Worm (Caenorhabditis elegans) whole organism, young adult: ENCODE results near the gene srw-68.

Experiments
- B0336.3 ChIP-seq: fragments of 200-800 bp; sonication (Bioruptor generic); IDR thresholded peaks from 2 replicates; pipeline ENCODE4 v1.3.6; 2022; ENCODE audit warnings: missing genetic modification characterization, missing compliant biosample characterization
- C06A6.2 ChIP-seq: fragments of 200-800 bp; sonication (Bioruptor generic); conservative IDR thresholded peaks from 2 replicates; pipeline ENCODE4 v1.3.6; 2022; ENCODE audit warnings: missing genetic modification characterization, missing compliant biosample characterization
- F37B4.10 ChIP-seq: fragments of 200-800 bp; sonication (Bioruptor generic); IDR thresholded peaks from 2 replicates; pipeline ENCODE4 v1.3.6; 2022; ENCODE audit warnings: missing genetic modification characterization, missing compliant biosample characterization
- K11D2.4 ChIP-seq: fragments of 200-800 bp; sonication (Bioruptor generic); IDR thresholded peaks from 2 replicates; pipeline ENCODE4 v1.3.6; 2022; ENCODE audit warnings: missing genetic modification reagents, missing genetic modification characterization, missing compliant biosample characterization
- T07F8.4 ChIP-seq: sonication (generic microtip); optimal IDR thresholded peaks from 2 replicates; lab custom pipeline; 2016; ENCODE audit warnings: mild to moderate bottlenecking, missing genetic modification characterization, moderate library complexity, missing compliant biosample characterization
- Y53F4B.3 ChIP-seq: fragments of 200-800 bp; sonication (Bioruptor generic); IDR thresholded peaks from 2 replicates; pipeline ENCODE4 v1.3.6; 2022; ENCODE audit warnings: missing genetic modification reagents, missing genetic modification characterization, missing compliant biosample characterization
- ZK185.1 ChIP-seq: sonication (generic microtip); optimal IDR thresholded peaks from 2 replicates; lab custom pipeline; 2016; ENCODE audit warnings: mild to moderate bottlenecking, missing genetic modification characterization, missing compliant biosample characterization; ENCODE audit not compliant: poor library complexity, severe bottlenecking
- athp-1 ChIP-seq: sonication (generic microtip); optimal IDR thresholded peaks from 2 replicates; lab custom pipeline; 2017; ENCODE audit warnings: mild to moderate bottlenecking, missing genetic modification characterization, missing compliant biosample characterization
- attf-6 ChIP-seq: fragments of 200-800 bp; sonication (Bioruptor generic); IDR thresholded peaks from 2 replicates; pipeline ENCODE4 v1.3.6; 2022; ENCODE audit warnings: missing genetic modification reagents, missing genetic modification characterization, missing compliant biosample characterization
- bed-2 ChIP-seq: fragments of 200-800 bp; sonication (Bioruptor generic); IDR thresholded peaks from 2 replicates; pipeline ENCODE4 v1.3.6; 2022; ENCODE audit warnings: missing genetic modification reagents, missing genetic modification characterization, missing compliant biosample characterization
- ccch-3 ChIP-seq: fragments of 200-800 bp; sonication (Bioruptor generic); optimal IDR thresholded peaks from 2 replicates; lab custom pipeline; 2018; ENCODE audit warnings: mild to moderate bottlenecking, missing genetic modification characterization, missing compliant biosample characterization
- cebp-1 ChIP-seq, 2 experiments: fragments of 200-800 bp in 1 of 2; sonication (Bioruptor generic) in 1 of 2; sonication (generic microtip) in 1 of 2; IDR thresholded peaks in 1 of 2; optimal IDR thresholded peaks in 1 of 2; 2 replicates each; pipeline versions ENCODE4 v1.3.6 to Lab custom; 2017 to 2022; ENCODE audit warnings: missing compliant biosample characterization in 2 of 2, missing genetic modification characterization in 2 of 2, mild to moderate bottlenecking in 1 of 2, missing genetic modification reagents in 1 of 2, moderate library complexity in 1 of 2
- ceh-100 ChIP-seq: fragments of 200-800 bp; sonication (Bioruptor generic); IDR thresholded peaks from 2 replicates; pipeline ENCODE4 v1.3.6; 2022; ENCODE audit warnings: missing genetic modification reagents, missing genetic modification characterization, missing compliant biosample characterization
- die-1 ChIP-seq: sonication (generic microtip); optimal IDR thresholded peaks from 2 replicates; lab custom pipeline; 2016; ENCODE audit warnings: missing genotype, mild to moderate bottlenecking, missing genetic modification characterization, missing compliant biosample characterization
- dpl-1 ChIP-seq: fragments of 150-350 bp; optimal IDR thresholded peaks from 2 replicates; lab custom pipeline; 2014; ENCODE audit warnings: missing biosample characterization, missing genetic modification reagents, missing genetic modification characterization
- efl-1 ChIP-seq: fragments of 150-350 bp; optimal IDR thresholded peaks from 2 replicates; lab custom pipeline; 2014; ENCODE audit warnings: missing biosample characterization, missing genetic modification reagents, missing genetic modification characterization
- egrh-3 ChIP-seq: fragments of 200-800 bp; sonication (Bioruptor generic); IDR thresholded peaks from 2 replicates; pipeline ENCODE4 v1.3.6; 2022; ENCODE audit warnings: missing genetic modification reagents, missing genetic modification characterization, missing compliant biosample characterization
- hlh-12 ChIP-seq: sonication (generic microtip); optimal IDR thresholded peaks from 2 replicates; lab custom pipeline; 2016; ENCODE audit warnings: missing genetic modification characterization, missing compliant biosample characterization
- hmg-20 ChIP-seq: fragments of 200-800 bp; sonication (Bioruptor generic); IDR thresholded peaks from 2 replicates; pipeline ENCODE4 v1.3.6; 2022; ENCODE audit warnings: missing genetic modification reagents, missing genetic modification characterization, missing compliant biosample characterization
- let-526 ChIP-seq: fragments of 200-800 bp; sonication (Bioruptor generic); IDR thresholded peaks from 2 replicates; pipeline ENCODE4 v1.3.6; 2022; ENCODE audit warnings: missing genetic modification reagents, missing genetic modification characterization, missing compliant biosample characterization
- lin-35 ChIP-seq, 3 experiments: fragments of 150-350 bp in 2 of 3; sonication (generic microtip) in 1 of 3; optimal IDR thresholded peaks; 2 replicates each; lab custom pipeline; 2014 to 2018; ENCODE audit warnings: missing biosample characterization in 3 of 3, missing genetic modification characterization in 3 of 3, missing genetic modification reagents in 3 of 3
- lin-40 ChIP-seq: sonication (generic microtip); optimal IDR thresholded peaks from 2 replicates; lab custom pipeline; 2016; ENCODE audit warnings: missing genetic modification characterization, mild to moderate bottlenecking, missing compliant biosample characterization, missing genotype, missing genetic modification reagents
- lir-1 ChIP-seq: fragments of 200-800 bp; sonication (Bioruptor generic); conservative IDR thresholded peaks from 2 replicates; pipeline ENCODE4 v1.3.6; 2022; ENCODE audit warnings: missing genetic modification reagents, missing genetic modification characterization, missing compliant biosample characterization
- mes-4 ChIP-seq: sonication (generic microtip); optimal IDR thresholded peaks from 2 replicates; lab custom pipeline; 2016; ENCODE audit warnings: missing genotype, missing genetic modification characterization, missing compliant biosample characterization
- nhr-80 ChIP-seq: sonication (generic microtip); optimal IDR thresholded peaks from 2 replicates; lab custom pipeline; 2016; ENCODE audit warnings: missing genetic modification characterization, missing compliant biosample characterization
- nhr-90 ChIP-seq: sonication (generic microtip); optimal IDR thresholded peaks from 2 replicates; lab custom pipeline; 2016; ENCODE audit warnings: missing genotype, mild to moderate bottlenecking, missing genetic modification characterization, missing compliant biosample characterization
- pha-4 ChIP-seq: fragments of 150-350 bp; sonication (generic microtip); optimal IDR thresholded peaks from 2 replicates; lab custom pipeline; 2014; ENCODE audit warnings: missing biosample characterization, missing genetic modification reagents, missing genetic modification characterization
- snpc-1.1 ChIP-seq: sonication (generic microtip); optimal IDR thresholded peaks from 2 replicates; lab custom pipeline; 2017; ENCODE audit warnings: missing genetic modification characterization, mild to moderate bottlenecking, missing compliant biosample characterization, antibody characterized with exemption, moderate library complexity, missing genotype, missing genetic modification reagents; ENCODE audit not compliant: insufficient read depth
- snpc-3.4 ChIP-seq: sonication (generic microtip); optimal IDR thresholded peaks from 2 replicates; lab custom pipeline; 2017; ENCODE audit warnings: missing genetic modification characterization, mild to moderate bottlenecking, missing compliant biosample characterization, antibody characterized with exemption, moderate library complexity, missing genotype, missing genetic modification reagents
- xnd-1 ChIP-seq: sonication (generic microtip); optimal IDR thresholded peaks from 2 replicates; lab custom pipeline; 2016; ENCODE audit warnings: missing genotype, missing genetic modification reagents, missing genetic modification characterization, missing compliant biosample characterization
- zim-3 ChIP-seq: sonication (generic microtip); optimal IDR thresholded peaks from 2 replicates; lab custom pipeline; 2017; ENCODE audit warnings: mild to moderate bottlenecking, missing genetic modification characterization, moderate library complexity, missing compliant biosample characterization
- ztf-18 ChIP-seq: sonication (generic microtip); optimal IDR thresholded peaks from 2 replicates; lab custom pipeline; 2016; ENCODE audit warnings: missing genotype, mild to moderate bottlenecking, missing genetic modification characterization, missing compliant biosample characterization

srw-68 gene

ce11 chrV:7465509-7465908, 39.0 kb upstream of the srw-68 start, which contains the start of gene F25E5.1 (continued):
- TF ChIP-seq lir-1 (GFP tag; lab: Robert Waterston, UW) (no peak), nhr-80 (tag; lab: Kevin White, UChicago) (peak; percentile 60), hmg-20 (GFP tag; lab: Robert Waterston, UW) (0 out of 2 replicates have a peak, but pooled peaks have one; percentile 24), ZK185.1 (tag; lab: Kevin White, UChicago) (peak; percentile 50), egrh-3 (GFP tag; lab: Robert Waterston, UW) (0 out of 2 replicates have a peak, but pooled peaks have one; percentile 34), athp-1 (peak; percentile 61), efl-1 (GFP tag; lab: Kevin White, UChicago) (peak; percentile 67), ztf-18 (peak; percentile 49), pha-4 (tag; lab: Kevin White, UChicago) (no peak), die-1 (tag; lab: Kevin White, UChicago) (no peak)

DNA sequence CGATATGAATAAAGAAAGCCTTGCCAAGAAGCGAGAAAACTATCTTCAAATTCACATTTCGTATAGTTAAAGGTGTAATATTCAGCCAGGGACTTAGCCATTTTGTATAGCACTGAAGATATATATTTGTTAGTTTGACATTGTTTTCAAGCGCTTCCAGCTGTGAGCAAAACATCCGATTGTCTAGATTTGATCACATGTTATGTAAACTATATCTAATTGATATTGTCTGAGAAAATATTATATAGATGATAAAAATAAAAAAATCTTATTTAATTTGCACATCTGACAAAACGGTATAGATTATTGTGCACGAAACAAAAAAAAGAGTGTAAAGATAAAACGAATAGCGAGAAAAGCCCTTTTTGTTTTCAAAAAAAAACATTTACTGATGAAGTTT, 38.2 kb upstream of the srw-68 start, which contains the start of gene srh-89:
TSS of gene srh-89 (minus strand) at position 101 of the 400 bp plus-strand sequence.
- no peak for TF ChIP-seq attf-6 (GFP tag; lab: Robert Waterston, UW)
- TF ChIP-seq snpc-3.4, result no peak
- TF ChIP-seq cebp-1 (GFP tag; IDR thresholded peaks at IDR 0.05; lab: Robert Waterston, UW), result no peak
- TF ChIP-seq cebp-1 (tag; optimal IDR thresholded peaks at IDR 0.05; lab: Kevin White, UChicago), result no peak
- TF ChIP-seq zim-3, result no peak
- TF ChIP-seq hlh-12 (tag; lab: Kevin White, UChicago), result no peak
- TF ChIP-seq C06A6.2 (GFP tag; lab: Robert Waterston, UW), result no peak
- TF ChIP-seq, all 124 proteins: peak for 0

ce11 chrV:7460898-7461297, 34.4 kb upstream of the srw-68 start, which contains the start of gene srh-92:
Gene srh-92 (minus strand): TSS chrV:7460998.
- TF ChIP-seq dpl-1 (GFP tag; lab: Kevin White, UChicago), result no peak
- TF ChIP-seq let-526 (GFP tag; lab: Robert Waterston, UW), result no peak
- TF ChIP-seq bed-2, result no peak
- no peak for TF ChIP-seq hlh-12 (tag; lab: Kevin White, UChicago)
- TF ChIP-seq B0336.3 (GFP tag; lab: Robert Waterston, UW), result no peak
- TF ChIP-seq T07F8.4, result no peak

DNA sequence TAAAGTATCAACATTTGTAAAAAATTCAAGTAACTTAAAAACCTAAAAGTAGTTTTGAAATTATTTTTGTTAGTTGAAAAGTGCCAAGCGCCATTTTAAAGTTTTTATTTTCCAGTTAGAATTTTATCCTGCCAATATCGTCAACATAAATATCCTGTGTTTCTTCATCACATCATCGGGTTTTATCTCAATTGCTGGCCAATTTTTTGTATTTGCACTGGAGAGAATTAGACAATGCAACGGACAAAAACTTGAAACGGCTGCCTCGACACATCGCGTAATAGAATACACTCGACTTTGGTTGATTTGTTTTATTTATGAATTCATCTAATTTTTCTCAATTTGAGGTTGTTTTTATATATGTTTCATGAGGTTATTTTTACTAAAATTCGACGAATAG, 28.5 kb upstream of the srw-68 start, which contains the start of gene F25E5.2:
TSS of gene F25E5.2 (plus strand) at position 301 of the 400 bp plus-strand sequence.
- TF ChIP-seq nhr-90 (tag; lab: Kevin White, UChicago) (no peak), athp-1 (no peak), F37B4.10 (GFP tag; lab: Robert Waterston, UW) (no peak), nhr-80 (tag; lab: Kevin White, UChicago) (no peak)
- TF ChIP-seq, all 124 proteins: peak for 0

ce11 chrV:7454236-7454635, 27.7 kb upstream of the srw-68 start, which contains the start of gene try-8:
Gene try-8 (minus strand): TSS chrV:7454336.
- no peak for TF ChIP-seq K11D2.4 (GFP tag; lab: Robert Waterston, UW)
- no peak for TF ChIP-seq die-1 (tag; lab: Kevin White, UChicago)
- TF ChIP-seq snpc-1.1, result no peak
- TF ChIP-seq Y53F4B.3 (GFP tag; lab: Robert Waterston, UW), result no peak
- TF ChIP-seq lin-40 (tag; lab: Kevin White, UChicago), result no peak
- no peak for TF ChIP-seq ceh-100 (GFP tag; lab: Robert Waterston, UW)
- TF ChIP-seq snpc-3.4, result no peak
- no peak for TF ChIP-seq lin-35 (GFP tag; optimal IDR thresholded peaks at IDR 0.05; lab: Kevin White, UChicago)
- TF ChIP-seq xnd-1 (tag; lab: Kevin White, UChicago), result no peak
- TF ChIP-seq nhr-80 (tag; lab: Kevin White, UChicago), result no peak
- TF ChIP-seq mes-4 (tag; lab: Kevin White, UChicago), result no peak
- no peak for TF ChIP-seq ccch-3 (GFP tag; lab: Kevin White, UChicago)
